Worm (Caenorhabditis elegans): Measurements from ENCODE around the gene atf-2.

atf-2 gene

ce11 chrII:8740326-8740949, 11.3 kb upstream of the atf-2 start:
- TF ChIP-seq lsy-27 (tag; optimal IDR thresholded peaks at IDR 0.05; ENCODE audit: borderline replicate concordance, insufficient read depth) (no peak), ceh-79 (tag; optimal IDR thresholded peaks at IDR 0.05) (no peak), B0336.3 (GFP tag; IDR thresholded peaks at IDR 0.05) (peak; percentile 58), xnd-1 (tag; optimal IDR thresholded peaks at IDR 0.05) (no peak), ztf-22 (GFP tag; optimal IDR thresholded peaks at IDR 0.05) (peak; percentile 50), sea-2 (GFP tag; IDR thresholded peaks at IDR 0.05) (no peak), Y79H2A.3 (GFP tag; conservative IDR thresholded peaks at IDR 0.05) (no peak), hmg-20 (GFP tag; IDR thresholded peaks at IDR 0.05) (no peak), dox-1 (GFP tag; IDR thresholded peaks at IDR 0.05) (peak; percentile 48; the same call in 1 of the 2 replicates), tlf-1 (GFP tag; optimal IDR thresholded peaks at IDR 0.05) (peak; percentile 28), madf-10 (tag; optimal IDR thresholded peaks at IDR 0.05) (peak; percentile 5), nhr-90 (tag; optimal IDR thresholded peaks at IDR 0.05) (peak; percentile 10), chd-7 (tag; optimal IDR thresholded peaks at IDR 0.05) (no peak), ztf-28 (GFP tag; IDR thresholded peaks at IDR 0.05) (no peak), nfyb-1 (GFP tag; IDR thresholded peaks at IDR 0.05) (peak; percentile 21; the same call in 1 of the 2 replicates), ceh-91 (GFP tag; IDR thresholded peaks at IDR 0.05) (no peak), atf-7 (tag; optimal IDR thresholded peaks at IDR 0.05) (peak; percentile 78), madf-3 (GFP tag; IDR thresholded peaks at IDR 0.05) (no peak), tbp1 (GFP tag; optimal IDR thresholded peaks at IDR 0.05) (peak; percentile 14), cebp-1 (GFP tag; IDR thresholded peaks at IDR 0.05) (no peak), cebp-1 (tag; optimal IDR thresholded peaks at IDR 0.05) (peak; percentile 36), ztf-26 (tag; optimal IDR thresholded peaks at IDR 0.05) (peak; percentile 73), nhr-80 (tag; optimal IDR thresholded peaks at IDR 0.05) (peak; percentile 90), hmg-1.2 (GFP tag; IDR thresholded peaks at IDR 0.05) (no peak), somi-1 (GFP tag; optimal IDR thresholded peaks at IDR 0.05) (peak; percentile 70), lin-40 (tag; optimal IDR thresholded peaks at IDR 0.05) (peak; percentile 72), let-607 (tag; optimal IDR thresholded peaks at IDR 0.05) (peak in 1 of 2 experiments; percentile 3), ztf-3 (GFP tag; optimal IDR thresholded peaks at IDR 0.05) (no peak), egl-44 (GFP tag; IDR thresholded peaks at IDR 0.05) (peak; percentile 60; the same call in 1 of the 2 replicates), dpl-1 (GFP tag; optimal IDR thresholded peaks at IDR 0.05) (no peak), F37B4.10 (GFP tag; IDR thresholded peaks at IDR 0.05) (no peak), lin-54 (GFP tag; optimal IDR thresholded peaks at IDR 0.05) (no peak), lag-1 (GFP tag; IDR thresholded peaks at IDR 0.05) (no peak), F57C9.4 (tag; optimal IDR thresholded peaks at IDR 0.05) (no peak), cebp-2 (GFP tag; IDR thresholded peaks at IDR 0.05) (no peak), mcd-1 (GFP tag; IDR thresholded peaks at IDR 0.05) (peak; percentile 11; the same call in 1 of the 2 replicates), let-526 (GFP tag; IDR thresholded peaks at IDR 0.05) (0 out of 2 replicates have a peak, but pooled peaks have one; percentile 21), sdz-38 (tag; optimal IDR thresholded peaks at IDR 0.05) (no peak), lir-1 (GFP tag; conservative IDR thresholded peaks at IDR 0.05) (no peak), ZK185.1 (tag; optimal IDR thresholded peaks at IDR 0.05; ENCODE audit: poor library complexity, severe bottlenecking) (no peak), hrde-1 (tag; optimal IDR thresholded peaks at IDR 0.05; ENCODE audit: borderline replicate concordance) (no peak)
